Fruit fly (Drosophila melanogaster): ENCODE measurements around the gene CG13813.

DNA sequence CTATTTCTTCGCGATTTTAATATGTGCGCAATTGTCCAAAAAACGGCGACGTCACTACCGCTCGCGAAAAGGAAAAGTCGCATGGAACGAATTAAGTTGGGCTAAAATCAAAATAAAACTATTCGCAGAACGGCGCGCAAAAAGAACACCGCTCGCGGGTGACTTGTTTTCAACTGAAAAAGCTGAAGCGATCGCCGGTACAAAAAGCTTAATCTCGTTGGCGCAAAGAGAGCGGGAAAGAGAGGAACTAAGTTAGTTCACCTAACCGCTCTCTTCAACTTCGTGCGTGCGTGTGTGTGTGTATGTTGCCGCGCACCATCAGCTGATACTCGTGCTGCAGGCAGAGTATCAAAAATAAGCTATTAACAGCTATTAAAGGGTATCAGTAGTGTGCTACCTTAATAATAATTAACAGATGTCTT lies 33.3 kb upstream of the CG13813 start, which contains the start of gene CG42674:
- TF ChIP-seq CG33017 (tag; optimal IDR thresholded peaks at IDR 0.05) (peak; percentile 53), kay (GFP tag; ENCODE audit: borderline replicate concordance) (peak; percentile 62), CG11617 (GFP tag; optimal IDR thresholded peaks at IDR 0.05) (peak; percentile 19), cic (GFP tag; optimal IDR thresholded peaks at IDR 0.05) (peak; percentile 68)

All from whole organism, adult.